Fruit fly (Drosophila melanogaster) whole organism, embryonic: Measurements from ENCODE around the gene Shal.

ENCODE experiments used
- Aef1 ChIP-seq: fragments of 200-800 bp; sonication (Bioruptor generic); IDR thresholded peaks from 3 replicates; pipeline ENCODE4 v1.3.6; 2022; ENCODE audit warnings: missing biosample characterization, missing genetic modification characterization
- Atf-2 ChIP-seq: fragments of 200-800 bp; sonication (Bioruptor generic); optimal IDR thresholded peaks from 2 replicates; lab custom pipeline; 2016; ENCODE audit warnings: missing biosample characterization, missing genetic modification characterization
- CG10209 ChIP-seq: fragments of 200-800 bp; sonication (Bioruptor generic); optimal IDR thresholded peaks from 3 replicates; lab custom pipeline; 2017; ENCODE audit warnings: missing biosample characterization, mild to moderate bottlenecking, missing genetic modification characterization, missing genetic modification reagents
- CG11085 ChIP-seq: fragments of 200-800 bp; sonication (Bioruptor generic); IDR thresholded peaks from 2 replicates; pipeline ENCODE4 v1.3.6; 2022; ENCODE audit warnings: missing biosample characterization, missing genetic modification characterization
- CG11723 ChIP-seq: fragments of 200-800 bp; sonication (Bioruptor generic); optimal IDR thresholded peaks from 2 replicates; lab custom pipeline; 2017; ENCODE audit warnings: missing biosample characterization, mild to moderate bottlenecking, missing genetic modification characterization
- CG15011 ChIP-seq: fragments of 200-800 bp; sonication (Bioruptor generic); optimal IDR thresholded peaks from 3 replicates; lab custom pipeline; 2018; ENCODE audit warnings: missing biosample characterization, mild to moderate bottlenecking, missing genetic modification characterization
- CG15073 ChIP-seq: fragments of 200-800 bp; sonication (Bioruptor generic); optimal IDR thresholded peaks from 2 replicates; lab custom pipeline; 2016; ENCODE audit warnings: missing biosample characterization, missing genetic modification characterization
- CG17361 ChIP-seq: fragments of 200-800 bp; sonication (Bioruptor generic); IDR thresholded peaks from 3 replicates; pipeline ENCODE4 v1.3.6; 2022; ENCODE audit warnings: missing biosample characterization, missing genetic modification characterization
- CG18599 ChIP-seq: fragments of 200-800 bp; sonication (Bioruptor generic); optimal IDR thresholded peaks from 3 replicates; lab custom pipeline; 2017; ENCODE audit warnings: missing biosample characterization, missing genetic modification characterization, mild to moderate bottlenecking, moderate library complexity, missing genetic modification reagents
- CG2202 ChIP-seq: fragments of 200-800 bp; sonication (Bioruptor generic); optimal IDR thresholded peaks from 2 replicates; lab custom pipeline; 2018; ENCODE audit warnings: missing biosample characterization, mild to moderate bottlenecking, missing genetic modification characterization
- CG2889 ChIP-seq: fragments of 200-800 bp; sonication (Bioruptor generic); IDR thresholded peaks from 3 replicates; pipeline ENCODE4 v1.3.6; 2022; ENCODE audit warnings: missing biosample characterization, missing genetic modification characterization
- CG31388 ChIP-seq: fragments of 200-800 bp; sonication (Bioruptor generic); optimal IDR thresholded peaks from 2 replicates; lab custom pipeline; 2016; ENCODE audit warnings: missing biosample characterization, missing genetic modification characterization
- CG42726 ChIP-seq: fragments of 200-800 bp; sonication (Bioruptor generic); IDR thresholded peaks from 2 replicates; pipeline ENCODE4 v1.3.6; 2022; ENCODE audit warnings: missing biosample characterization, missing genetic modification characterization; ENCODE audit not compliant: partially characterized antibody
- CG5245 ChIP-seq: fragments of 200-800 bp; sonication (Bioruptor generic); optimal IDR thresholded peaks from 3 replicates; lab custom pipeline; 2016; ENCODE audit warnings: missing biosample characterization, missing genetic modification characterization
- CG6689 ChIP-seq: fragments of 200-800 bp; sonication (Bioruptor generic); IDR thresholded peaks from 2 replicates; pipeline ENCODE4 v1.3.6; 2022; ENCODE audit warnings: missing biosample characterization, missing genetic modification characterization
- CG6813 ChIP-seq: fragments of 200-800 bp; sonication (Bioruptor generic); optimal IDR thresholded peaks from 2 replicates; lab custom pipeline; 2017; ENCODE audit warnings: missing biosample characterization, missing genetic modification characterization, mild to moderate bottlenecking, moderate library complexity, missing genetic modification reagents
- CG6854 ChIP-seq: fragments of 200-800 bp; sonication (Bioruptor generic); optimal IDR thresholded peaks from 3 replicates; lab custom pipeline; 2017; ENCODE audit warnings: missing biosample characterization, mild to moderate bottlenecking, missing genetic modification characterization
- CG7963 ChIP-seq: fragments of 200-800 bp; sonication (Bioruptor generic); IDR thresholded peaks from 3 replicates; pipeline ENCODE4 v1.3.6; 2022; ENCODE audit warnings: missing biosample characterization, missing genetic modification characterization; ENCODE audit not compliant: partially characterized antibody
- CG8089 ChIP-seq: fragments of 200-800 bp; sonication (Bioruptor generic); optimal IDR thresholded peaks from 3 replicates; lab custom pipeline; 2016; ENCODE audit warnings: missing biosample characterization, missing genetic modification characterization
- CG8765 ChIP-seq: fragments of 200-800 bp; sonication (Bioruptor generic); IDR thresholded peaks from 2 replicates; pipeline ENCODE4 v1.3.6; 2022; ENCODE audit warnings: missing biosample characterization, missing genetic modification characterization
- E2f1 ChIP-seq: fragments of 200-800 bp; sonication (Bioruptor generic); IDR thresholded peaks from 2 replicates; pipeline ENCODE4 v1.3.6; 2022; ENCODE audit warnings: missing biosample characterization, missing genetic modification characterization
- Elba2 ChIP-seq: fragments of 200-800 bp; sonication (Bioruptor generic); optimal IDR thresholded peaks from 3 replicates; lab custom pipeline; 2016; ENCODE audit warnings: missing biosample characterization, missing genetic modification characterization
- H15 ChIP-seq: fragments of 200-800 bp; sonication (Bioruptor generic); IDR thresholded peaks from 3 replicates; pipeline ENCODE4 v1.3.6; 2022; ENCODE audit warnings: missing biosample characterization, missing genetic modification characterization
- Jarid2 ChIP-seq: fragments of 200-800 bp; sonication (Bioruptor generic); optimal IDR thresholded peaks from 3 replicates; lab custom pipeline; 2017; ENCODE audit warnings: mild to moderate bottlenecking, missing biosample characterization, missing genetic modification reagents, missing genetic modification characterization
- Kr ChIP-seq: fragments of 200-800 bp; sonication (Bioruptor generic); optimal IDR thresholded peaks from 2 replicates; lab custom pipeline; 2017; ENCODE audit warnings: missing biosample characterization, mild to moderate bottlenecking, missing genetic modification characterization
- Myb ChIP-seq: fragments of 200-800 bp; sonication (Bioruptor generic); optimal IDR thresholded peaks from 2 replicates; lab custom pipeline; 2016; ENCODE audit warnings: missing biosample characterization, missing genetic modification characterization
- NFAT ChIP-seq: fragments of 200-800 bp; sonication (Bioruptor generic); IDR thresholded peaks from 2 replicates; pipeline ENCODE4 v1.3.6; 2022; ENCODE audit warnings: missing biosample characterization, missing genetic modification characterization
- Oli ChIP-seq: fragments of 200-800 bp; sonication (Bioruptor generic); optimal IDR thresholded peaks from 2 replicates; lab custom pipeline; 2018; ENCODE audit warnings: missing biosample characterization, mild to moderate bottlenecking, missing genetic modification characterization, moderate library complexity
- Sry-β ChIP-seq: fragments of 200-800 bp; sonication (Bioruptor generic); optimal IDR thresholded peaks from 2 replicates; lab custom pipeline; 2018; ENCODE audit warnings: missing biosample characterization, mild to moderate bottlenecking, missing genetic modification characterization, moderate library complexity
- bcd ChIP-seq: fragments of 200-800 bp; sonication (Bioruptor generic); optimal IDR thresholded peaks from 2 replicates; lab custom pipeline; 2017; ENCODE audit warnings: missing biosample characterization, mild to moderate bottlenecking, missing genetic modification characterization
- br ChIP-seq: fragments of >200 bp; optimal IDR thresholded peaks from 2 replicates; lab custom pipeline; 2017
- cas ChIP-seq: fragments of 200-800 bp; sonication (Bioruptor generic); IDR thresholded peaks from 2 replicates; pipeline ENCODE4 v1.3.6; 2022; ENCODE audit warnings: missing biosample characterization, missing genetic modification characterization
- dimm ChIP-seq: fragments of 200-800 bp; sonication (Bioruptor generic); IDR thresholded peaks from 2 replicates; pipeline ENCODE4 v1.3.6; 2022; ENCODE audit warnings: missing biosample characterization, missing genetic modification characterization
- dpn ChIP-seq, 2 experiments: fragments of 200-800 bp; sonication (Bioruptor generic); optimal IDR thresholded peaks; 3 replicates each; lab custom pipeline; 2016; ENCODE audit warnings: missing biosample characterization in 2 of 2, missing genetic modification characterization in 2 of 2
- ewg ChIP-seq: fragments of 200-800 bp; sonication (Bioruptor generic); optimal IDR thresholded peaks from 3 replicates; lab custom pipeline; 2017; ENCODE audit warnings: mild to moderate bottlenecking, missing biosample characterization, missing genetic modification reagents, missing genetic modification characterization
- exex ChIP-seq: fragments of 200-800 bp; sonication (Bioruptor generic); optimal IDR thresholded peaks from 4 replicates; lab custom pipeline; 2018; ENCODE audit warnings: missing biosample characterization, mild to moderate bottlenecking, missing genetic modification characterization, moderate library complexity
- eyg ChIP-seq: fragments of 200-800 bp; sonication (Bioruptor generic); optimal IDR thresholded peaks from 3 replicates; lab custom pipeline; 2016; ENCODE audit warnings: missing biosample characterization, missing genetic modification characterization
- fd102C ChIP-seq: fragments of 200-800 bp; sonication (Bioruptor generic); optimal IDR thresholded peaks from 2 replicates; lab custom pipeline; 2018; ENCODE audit warnings: missing biosample characterization, mild to moderate bottlenecking, missing genetic modification characterization, moderate library complexity
- gsb ChIP-seq: fragments of 200-800 bp; sonication (Bioruptor generic); IDR thresholded peaks from 2 replicates; pipeline ENCODE4 v1.3.6; 2022; ENCODE audit warnings: missing biosample characterization, missing genetic modification characterization
- jing ChIP-seq: fragments of 200-800 bp; sonication (Bioruptor generic); optimal IDR thresholded peaks from 2 replicates; lab custom pipeline; 2018; ENCODE audit warnings: missing biosample characterization, mild to moderate bottlenecking, missing genetic modification characterization
- knrl ChIP-seq: fragments of 200-800 bp; sonication (Bioruptor generic); IDR thresholded peaks from 3 replicates; pipeline ENCODE4 v1.3.6; 2022; ENCODE audit warnings: missing biosample characterization, missing genetic modification characterization; ENCODE audit not compliant: partially characterized antibody
- psq ChIP-seq: fragments of 200-800 bp; sonication (Bioruptor generic); optimal IDR thresholded peaks from 2 replicates; lab custom pipeline; 2017; ENCODE audit warnings: missing biosample characterization, missing genetic modification characterization
- pum ChIP-seq: fragments of 200-800 bp; sonication (Bioruptor generic); optimal IDR thresholded peaks from 2 replicates; lab custom pipeline; 2016; ENCODE audit warnings: missing biosample characterization, missing genetic modification characterization
- scrt ChIP-seq: fragments of 200-800 bp; sonication (Bioruptor generic); optimal IDR thresholded peaks from 2 replicates; lab custom pipeline; 2018; ENCODE audit warnings: missing biosample characterization, mild to moderate bottlenecking, missing genetic modification characterization, moderate library complexity
- sens ChIP-seq: fragments of 200-800 bp; sonication (Bioruptor generic); peaks from one replicate; lab custom pipeline; 2016; ENCODE audit warnings: missing biosample characterization, missing genetic modification characterization
- slbo ChIP-seq: fragments of 200-800 bp; sonication (Bioruptor generic); IDR thresholded peaks from 2 replicates; pipeline ENCODE4 v1.3.6; 2022; ENCODE audit warnings: missing biosample characterization, missing genetic modification characterization
- sr ChIP-seq: fragments of 200-800 bp; sonication (Bioruptor generic); IDR thresholded peaks from 3 replicates; pipeline ENCODE4 v1.3.6; 2022; ENCODE audit warnings: missing biosample characterization, missing genetic modification characterization
- stc ChIP-seq: fragments of 200-800 bp; sonication (Bioruptor generic); IDR thresholded peaks from 2 replicates; pipeline ENCODE4 v1.3.6; 2022; ENCODE audit warnings: missing biosample characterization, missing genetic modification characterization
- trem ChIP-seq: fragments of 200-800 bp; optimal IDR thresholded peaks from 3 replicates; lab custom pipeline; 2019; ENCODE audit warnings: missing biosample characterization, mild to moderate bottlenecking, missing genetic modification characterization, moderate library complexity
- vfl ChIP-seq: fragments of 200-800 bp; sonication (Bioruptor generic); optimal IDR thresholded peaks from 2 replicates; lab custom pipeline; 2016; ENCODE audit warnings: missing biosample characterization, missing genetic modification characterization
- yki ChIP-seq: fragments of >200 bp; optimal IDR thresholded peaks from 3 replicates; lab custom pipeline; 2018
- zf30C ChIP-seq: fragments of 200-800 bp; sonication (Bioruptor generic); optimal IDR thresholded peaks from 3 replicates; lab custom pipeline; 2018; ENCODE audit warnings: missing biosample characterization, mild to moderate bottlenecking, missing genetic modification characterization

The Shal gene

dm6 chr3L:19590422-19590821, 6.1 kb upstream of the Shal start, which contains the start of gene CG14100 (continued):
- peak; percentile 100 for TF ChIP-seq sr (GFP tag; lab: Robert Waterston, UW)
- TF ChIP-seq knrl (GFP tag; lab: Robert Waterston, UW) = peak; percentile 52; the same call in 1 of the 3 replicates
- TF ChIP-seq CG31388 (GFP tag; lab: Kevin White, UChicago) = peak; percentile 100
- TF ChIP-seq slbo (GFP tag; lab: Robert Waterston, UW) = peak; percentile 100
- peak; percentile 100 for TF ChIP-seq CG8765 (GFP tag; lab: Robert Waterston, UW)
- TF ChIP-seq CG2889 (GFP tag; lab: Robert Waterston, UW) = peak; percentile 100
- peak; percentile 100 for TF ChIP-seq CG18599
- TF ChIP-seq Elba2 (GFP tag; lab: Kevin White, UChicago) = peak; percentile 100
- TF ChIP-seq zf30C = peak; percentile 90
- peak; percentile 100 for TF ChIP-seq psq
- TF ChIP-seq E2f1 (GFP tag; lab: Robert Waterston, UW) = peak; percentile 100
- peak; percentile 99 for TF ChIP-seq fd102C (GFP tag; lab: Kevin White, UChicago)
- peak; percentile 99 for TF ChIP-seq Jarid2 (GFP tag; lab: Kevin White, UChicago)
- TF ChIP-seq Kr = peak; percentile 99
- TF ChIP-seq dimm (GFP tag; lab: Robert Waterston, UW) = peak; percentile 100
- TF ChIP-seq Sry-β (GFP tag; lab: Kevin White, UChicago) = peak; percentile 87
- TF ChIP-seq CG7963 = no peak
- TF ChIP-seq NFAT = peak; percentile 100
- TF ChIP-seq CG5245 = peak; percentile 100
- TF ChIP-seq jing (GFP tag; lab: Kevin White, UChicago) = peak; percentile 100
- peak; percentile 97 for TF ChIP-seq trem (tag; lab: Kevin White, UChicago)
- TF ChIP-seq eyg (GFP tag; lab: Kevin White, UChicago) = peak; percentile 100
- TF ChIP-seq CG11723 (GFP tag; lab: Kevin White, UChicago) = peak; percentile 100
- TF ChIP-seq Atf-2 (GFP tag; lab: Kevin White, UChicago) = peak; percentile 100
- peak; percentile 100 for TF ChIP-seq Aef1 (GFP tag; lab: Robert Waterston, UW)
- TF ChIP-seq CG6854 = peak; percentile 100
- peak; percentile 100 for TF ChIP-seq cas (GFP tag; lab: Robert Waterston, UW)
- TF ChIP-seq br (lab: Kevin White, UChicago) = no peak
- TF ChIP-seq yki (lab: Kevin White, UChicago) = no peak
- peak; percentile 100 for TF ChIP-seq CG8089
- peak; percentile 100 for TF ChIP-seq CG6813 (GFP tag; lab: Kevin White, UChicago)
- peak; percentile 100 for TF ChIP-seq dpn (GFP tag; optimal IDR thresholded peaks at IDR 0.05; lab: Kevin White, UChicago)
- TF ChIP-seq CG15011 (GFP tag; lab: Kevin White, UChicago) = peak; percentile 100
- TF ChIP-seq bcd (GFP tag; lab: Kevin White, UChicago) = peak; percentile 100
- peak; percentile 100 for TF ChIP-seq CG2202
- TF ChIP-seq ewg = peak; percentile 100
- peak; percentile 99 for TF ChIP-seq scrt (GFP tag; lab: Kevin White, UChicago)
- TF ChIP-seq CG11085 = peak; percentile 100
- peak; percentile 100 for TF ChIP-seq Oli
- TF ChIP-seq gsb (GFP tag; lab: Robert Waterston, UW) = peak; percentile 100
- peak; percentile 100 for TF ChIP-seq pum (GFP tag; lab: Kevin White, UChicago)
- TF ChIP-seq stc (GFP tag; lab: Robert Waterston, UW) = peak; percentile 100
- peak; percentile 100 for TF ChIP-seq H15 (GFP tag; lab: Robert Waterston, UW)
- peak; percentile 100 for TF ChIP-seq CG10209 (GFP tag; lab: Kevin White, UChicago)
- peak; percentile 97 for TF ChIP-seq CG15073
- TF ChIP-seq CG17361 (GFP tag; lab: Robert Waterston, UW) = peak; percentile 100
- peak; percentile 100 for TF ChIP-seq sens (GFP tag; lab: Kevin White, UChicago)
- TF ChIP-seq CG6689 = peak; percentile 100
- TF ChIP-seq exex (tag; lab: Kevin White, UChicago) = peak; percentile 100
- peak; percentile 99 for TF ChIP-seq Myb
- TF ChIP-seq vfl (GFP tag; lab: Kevin White, UChicago) = peak; percentile 100
- peak; percentile 70; the same call in 1 of the 2 replicates for TF ChIP-seq CG42726
